Worm (Caenorhabditis elegans): ENCODE data around the gene B0454.26.

- TF ChIP-seq sox-4 (tag; optimal IDR thresholded peaks at IDR 0.05) (no peak), nhr-232 (tag; optimal IDR thresholded peaks at IDR 0.05) (no peak), hlh-15 (tag; optimal IDR thresholded peaks at IDR 0.05) (no peak), tbx-2 (tag; optimal IDR thresholded peaks at IDR 0.05) (no peak), nhr-11 (tag; optimal IDR thresholded peaks at IDR 0.05) (no peak), ceh-34 (tag; optimal IDR thresholded peaks at IDR 0.05) (no peak), ama-1 (optimal IDR thresholded peaks at IDR 0.05) (no peak), T23F11.4 (GFP tag; optimal IDR thresholded peaks at IDR 0.05) (no peak), mec-3 (tag; optimal IDR thresholded peaks at IDR 0.05; ENCODE audit: borderline replicate concordance) (no peak), tbx-7 (tag; optimal IDR thresholded peaks at IDR 0.05) (no peak), ceh-6 (GFP tag; optimal IDR thresholded peaks at IDR 0.05) (no peak), eyg-1 (tag; optimal IDR thresholded peaks at IDR 0.05) (no peak), nfya-1 (tag; optimal IDR thresholded peaks at IDR 0.05) (no peak), K09A11.1 (tag; optimal IDR thresholded peaks at IDR 0.05; ENCODE audit: insufficient read depth) (no peak)
These were observed 7.9 kb downstream of the B0454.26 start for ce11 chrII:3030416-3030815.
